Worm (Caenorhabditis elegans) whole organism, L4 larva: ENCODE measurements around the gene srh-55.

Source experiments
- D1046.2 ChIP-seq: fragments of 200-800 bp; sonication (Bioruptor generic); IDR thresholded peaks from 2 replicates; pipeline ENCODE4 v1.3.6; 2022; ENCODE audit warnings: missing genetic modification characterization, missing compliant biosample characterization
- F37D6.2 ChIP-seq: sonication (generic microtip); optimal IDR thresholded peaks from 2 replicates; lab custom pipeline; 2016; ENCODE audit warnings: mild to moderate bottlenecking, missing genetic modification characterization, missing compliant biosample characterization
- F49E8.2 ChIP-seq: sonication (generic microtip); optimal IDR thresholded peaks from 2 replicates; lab custom pipeline; 2016; ENCODE audit warnings: missing compliant biosample characterization, mild to moderate bottlenecking, missing genetic modification characterization, borderline replicate concordance
- Y75B8A.6 ChIP-seq: fragments of 200-800 bp; sonication (Bioruptor generic); IDR thresholded peaks from 2 replicates; pipeline ENCODE4 v1.3.6; 2022; ENCODE audit warnings: missing genetic modification reagents, missing genetic modification characterization, missing compliant biosample characterization
- aha-1 ChIP-seq: fragments of 150-350 bp; peaks from one replicate; lab custom pipeline; 2014; ENCODE audit warnings: missing biosample characterization, missing genetic modification characterization
- ceh-20 ChIP-seq: fragments of 200-800 bp; sonication (Bioruptor generic); IDR thresholded peaks from 2 replicates; pipeline ENCODE4 v1.3.6; 2022; ENCODE audit warnings: missing genetic modification reagents, missing genetic modification characterization, missing compliant biosample characterization
- ceh-28 ChIP-seq: fragments of 150-350 bp; optimal IDR thresholded peaks from 2 replicates; lab custom pipeline; 2014; ENCODE audit warnings: missing biosample characterization, missing genetic modification reagents, missing genetic modification characterization
- ceh-44 ChIP-seq: fragments of 200-800 bp; sonication (Bioruptor generic); IDR thresholded peaks from 2 replicates; pipeline ENCODE4 v1.3.6; 2022; ENCODE audit warnings: missing genetic modification reagents, missing genetic modification characterization, missing compliant biosample characterization
- ceh-62 ChIP-seq: sonication (generic microtip); optimal IDR thresholded peaks from 2 replicates; lab custom pipeline; 2017; ENCODE audit warnings: missing biosample characterization, missing genetic modification characterization
- ces-1 ChIP-seq: fragments of 150-350 bp; sonication (generic microtip); optimal IDR thresholded peaks from 4 replicates; lab custom pipeline; 2014; ENCODE audit warnings: missing biosample characterization, missing genetic modification reagents, missing genetic modification characterization
- dmd-8 ChIP-seq: fragments of 200-800 bp; sonication (Bioruptor generic); IDR thresholded peaks from 2 replicates; pipeline ENCODE4 v1.3.6; 2022; ENCODE audit warnings: missing genetic modification characterization, missing compliant biosample characterization
- dve-1 ChIP-seq: sonication (generic microtip); optimal IDR thresholded peaks from 2 replicates; lab custom pipeline; 2017; ENCODE audit warnings: antibody characterized with exemption, mild to moderate bottlenecking, missing genetic modification characterization, missing compliant biosample characterization; ENCODE audit not compliant: insufficient read depth
- egl-43 ChIP-seq: fragments of 200-800 bp; sonication (Bioruptor generic); IDR thresholded peaks from 2 replicates; pipeline ENCODE4 v1.3.6; 2022; ENCODE audit warnings: missing genetic modification reagents, missing genetic modification characterization, missing compliant biosample characterization
- fkh-10 ChIP-seq: fragments of 150-350 bp; optimal IDR thresholded peaks from 2 replicates; lab custom pipeline; 2014; ENCODE audit warnings: missing biosample characterization, missing genetic modification reagents, missing genetic modification characterization
- hlh-30 ChIP-seq: sonication (generic microtip); optimal IDR thresholded peaks from 2 replicates; lab custom pipeline; 2017; ENCODE audit warnings: antibody characterized with exemption, mild to moderate bottlenecking, missing genetic modification characterization, missing compliant biosample characterization; ENCODE audit not compliant: insufficient read depth
- hmg-1.1 ChIP-seq: fragments of 200-800 bp; sonication (Bioruptor generic); IDR thresholded peaks from 2 replicates; pipeline ENCODE4 v1.3.6; 2022; ENCODE audit warnings: missing genetic modification reagents, missing genetic modification characterization, missing compliant biosample characterization
- lim-7 ChIP-seq: fragments of 200-800 bp; sonication (Bioruptor generic); IDR thresholded peaks from 2 replicates; pipeline ENCODE4 v1.3.6; 2022; ENCODE audit warnings: missing genetic modification characterization, missing compliant biosample characterization
- lin-39 ChIP-seq: fragments of 150-350 bp; optimal IDR thresholded peaks from 2 replicates; lab custom pipeline; 2014; ENCODE audit warnings: missing biosample characterization, missing genetic modification reagents, missing genetic modification characterization
- lir-3 ChIP-seq: sonication (generic microtip); optimal IDR thresholded peaks from 2 replicates; lab custom pipeline; 2016; ENCODE audit warnings: mild to moderate bottlenecking, missing genetic modification characterization, missing compliant biosample characterization
- madf-9 ChIP-seq: fragments of 200-800 bp; sonication (Bioruptor generic); conservative IDR thresholded peaks from 2 replicates; pipeline ENCODE4 v1.3.6; 2022; ENCODE audit warnings: missing genetic modification reagents, missing genetic modification characterization, missing compliant biosample characterization
- mdl-1 ChIP-seq, 2 experiments: fragments of 150-350 bp in 1 of 2; sonication (generic microtip) in 1 of 2; optimal IDR thresholded peaks; 2 replicates each; lab custom pipeline; 2014 to 2017; ENCODE audit warnings: missing biosample characterization in 2 of 2, missing genetic modification characterization in 2 of 2
- mdt-29 ChIP-seq: fragments of 200-800 bp; sonication (Bioruptor generic); IDR thresholded peaks from 2 replicates; pipeline ENCODE4 v1.3.6; 2022; ENCODE audit warnings: missing genetic modification reagents, missing genetic modification characterization, missing compliant biosample characterization
- mep-1 ChIP-seq: fragments of 150-350 bp; sonication (generic microtip); optimal IDR thresholded peaks from 3 replicates; lab custom pipeline; 2014; ENCODE audit warnings: missing biosample characterization, missing genetic modification characterization
- nhr-25 ChIP-seq: sonication (generic microtip); optimal IDR thresholded peaks from 2 replicates; lab custom pipeline; 2017; ENCODE audit warnings: missing genetic modification characterization, mild to moderate bottlenecking, missing compliant biosample characterization, antibody characterized with exemption, moderate library complexity, borderline replicate concordance; ENCODE audit not compliant: insufficient read depth
- nhr-42 ChIP-seq: fragments of 200-800 bp; sonication (Bioruptor generic); IDR thresholded peaks from 2 replicates; pipeline ENCODE4 v1.3.6; 2022; ENCODE audit warnings: missing genetic modification characterization, missing compliant biosample characterization
- nhr-76 ChIP-seq: fragments of 150-350 bp; optimal IDR thresholded peaks from 2 replicates; lab custom pipeline; 2014; ENCODE audit warnings: missing biosample characterization, missing genetic modification characterization
- php-3 ChIP-seq: fragments of 200-800 bp; sonication (Bioruptor generic); IDR thresholded peaks from 2 replicates; pipeline ENCODE4 v1.3.6; 2022; ENCODE audit warnings: missing genetic modification reagents, missing genetic modification characterization, missing compliant biosample characterization
- rbr-2 ChIP-seq: sonication (generic microtip); optimal IDR thresholded peaks from 2 replicates; lab custom pipeline; 2016; ENCODE audit warnings: missing genotype, missing genetic modification characterization, missing compliant biosample characterization
- set-16 ChIP-seq: fragments of 200-800 bp; sonication (Bioruptor generic); IDR thresholded peaks from 2 replicates; pipeline ENCODE4 v1.3.6; 2022; ENCODE audit warnings: missing genetic modification reagents, missing genetic modification characterization, missing compliant biosample characterization
- spr-3 ChIP-seq: fragments of 200-800 bp; sonication (Bioruptor generic); optimal IDR thresholded peaks from 2 replicates; lab custom pipeline; 2018; ENCODE audit warnings: mild to moderate bottlenecking, missing genetic modification characterization, missing compliant biosample characterization
- unc-130 ChIP-seq: sonication (generic microtip); optimal IDR thresholded peaks from 2 replicates; lab custom pipeline; 2016; ENCODE audit warnings: missing genetic modification reagents, missing genetic modification characterization, missing compliant biosample characterization
- unc-62 ChIP-seq, 3 experiments: fragments of 150-350 bp in 1 of 3; sonication (generic microtip); optimal IDR thresholded peaks in 2 of 3; peaks in 1 of 3; 1 replicate in 1 of 3; 2 replicates in 2 of 3; lab custom pipeline; 2014 to 2017; ENCODE audit warnings: missing biosample characterization in 3 of 3, missing genetic modification characterization in 3 of 3, missing genetic modification reagents in 3 of 3, missing genotype in 1 of 3
- zip-11 ChIP-seq: fragments of 200-800 bp; sonication (Bioruptor generic); IDR thresholded peaks from 2 replicates; pipeline ENCODE4 v1.3.6; 2022; ENCODE audit warnings: missing genetic modification characterization, missing compliant biosample characterization

The srh-55 gene

DNA sequence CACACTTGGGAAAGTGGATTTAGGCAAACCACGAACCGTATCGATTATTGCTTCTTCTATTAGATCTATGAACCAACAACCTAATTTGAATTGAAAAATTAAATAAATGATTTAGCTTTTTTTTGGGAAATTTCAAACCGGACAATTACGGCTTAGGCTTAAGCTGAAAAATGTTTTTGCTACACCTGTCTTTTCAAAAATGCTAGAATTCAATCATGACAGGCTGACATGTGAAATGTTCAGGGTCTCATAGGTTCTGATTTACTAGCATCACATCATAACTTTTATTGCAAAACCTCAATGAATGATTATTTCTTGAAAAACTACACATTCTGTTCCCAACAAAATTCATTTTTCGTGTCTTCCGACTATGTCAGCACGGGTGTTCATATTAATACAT is at the start of gene srh-55:
TSS of gene srh-55 (plus strand) at position 301 of the 400 bp plus-strand sequence.
- TF ChIP-seq set-16 (GFP tag; lab: Robert Waterston, UW) (no peak), unc-62 (GFP tag; optimal IDR thresholded peaks at IDR 0.05 in 1 of 2; lab: Kevin White, UChicago) (peak in 1 of 2 experiments; percentile 77), unc-62 (tag; optimal IDR thresholded peaks at IDR 0.05; lab: Kevin White, UChicago) (no peak)

- TF ChIP-seq ceh-44 (GFP tag; lab: Robert Waterston, UW) (0 out of 2 replicates have a peak, but pooled peaks have one; percentile 37), hmg-1.1 (GFP tag; lab: Robert Waterston, UW) (peak; percentile 21; the same call in 1 of the 2 replicates), dmd-8 (GFP tag; lab: Robert Waterston, UW) (0 out of 2 replicates have a peak, but pooled peaks have one; percentile 58), egl-43 (GFP tag; lab: Robert Waterston, UW) (0 out of 2 replicates have a peak, but pooled peaks have one; percentile 14), lim-7 (GFP tag; lab: Robert Waterston, UW) (peak; percentile 67)
These were observed 47.3 kb upstream of the srh-55 start, which contains the start of gene C01G10.14 for ce11 chrV:15105893-15106598. Gene C01G10.14 (minus strand): TSS chrV:15105943.

DNA sequence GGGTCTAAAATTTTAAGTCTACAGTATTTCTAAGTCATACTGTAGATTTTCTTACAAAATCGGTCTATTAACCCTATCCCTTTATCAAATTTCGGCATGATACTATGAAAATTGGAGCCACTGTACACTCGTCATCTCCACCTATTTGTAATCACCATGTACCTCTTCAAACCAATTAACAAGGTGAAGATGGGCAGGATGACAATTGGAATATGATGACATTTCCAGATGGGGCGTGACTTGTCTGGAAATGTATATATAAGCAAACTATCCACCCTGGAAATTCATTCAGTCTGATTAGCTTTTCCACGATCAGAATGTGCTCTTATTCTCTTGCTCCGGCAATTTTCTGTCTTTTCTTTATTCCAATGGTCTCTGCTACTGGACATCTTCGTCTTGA is 44.1 kb upstream of the srh-55 start, which contains the start of gene Y75B12A.2:
TSS of gene Y75B12A.2 (plus strand) at position 301 of the 400 bp plus-strand sequence.
- TF ChIP-seq ces-1 (GFP tag; lab: Kevin White, UChicago) (no peak), ceh-62 (no peak), php-3 (GFP tag; lab: Robert Waterston, UW) (no peak), lin-39 (tag; lab: Kevin White, UChicago) (no peak), D1046.2 (GFP tag; lab: Robert Waterston, UW) (no peak), mdl-1 (tag; optimal IDR thresholded peaks at IDR 0.05; lab: Kevin White, UChicago) (no peak), unc-130 (no peak), aha-1 (tag; lab: Kevin White, UChicago) (no peak), nhr-42 (GFP tag; lab: Robert Waterston, UW) (no peak), nhr-76 (tag; lab: Kevin White, UChicago) (no peak), madf-9 (GFP tag; lab: Robert Waterston, UW) (no peak), rbr-2 (tag; lab: Kevin White, UChicago) (no peak), hmg-1.1 (GFP tag; lab: Robert Waterston, UW) (no peak), F37D6.2 (tag; lab: Kevin White, UChicago) (no peak), hlh-30 (tag; lab: Kevin White, UChicago) (no peak), ceh-20 (GFP tag; lab: Robert Waterston, UW) (no peak)
- TF ChIP-seq, all 104 proteins: peak for 0

- TF ChIP-seq nhr-76 (tag; lab: Kevin White, UChicago) (no peak), mdt-29 (GFP tag; lab: Robert Waterston, UW) (no peak), Y75B8A.6 (GFP tag; lab: Robert Waterston, UW) (no peak), lin-39 (tag; lab: Kevin White, UChicago) (no peak), zip-11 (GFP tag; lab: Robert Waterston, UW) (no peak), fkh-10 (GFP tag; lab: Kevin White, UChicago) (no peak), hlh-30 (tag; lab: Kevin White, UChicago) (no peak), lir-3 (no peak), nhr-25 (no peak), ceh-28 (no peak), dve-1 (tag; lab: Kevin White, UChicago) (no peak), mep-1 (tag; lab: Kevin White, UChicago) (no peak), spr-3 (GFP tag; lab: Kevin White, UChicago) (no peak), F49E8.2 (tag; lab: Kevin White, UChicago) (no peak)
These were observed 41.7 kb upstream of the srh-55 start, which contains the start of gene T01G5.7 for ce11 chrV:15111660-15112059. Gene T01G5.7 (plus strand): TSS chrV:15111960.
